Worm (Caenorhabditis elegans) whole organism, mixed stage, embryonic: Measurements from ENCODE around the gene C38C5.1.

Source experiments
- M03D4.4 ChIP-seq: sonication (generic microtip); optimal IDR thresholded peaks from 2 replicates; lab custom pipeline; 2017; ENCODE audit warnings: mild to moderate bottlenecking, missing genetic modification characterization, missing compliant biosample characterization
- bed-3 ChIP-seq: fragments of 200-800 bp; sonication (Bioruptor generic); optimal IDR thresholded peaks from 3 replicates; lab custom pipeline; 2018; ENCODE audit warnings: mild to moderate bottlenecking, missing genetic modification characterization, moderate library complexity, missing compliant biosample characterization
- blmp-1 ChIP-seq: fragments of 150-350 bp; optimal IDR thresholded peaks from 2 replicates; lab custom pipeline; 2014; ENCODE audit warnings: missing biosample characterization, missing genetic modification characterization
- ceh-83 ChIP-seq: fragments of 200-800 bp; sonication (Bioruptor generic); optimal IDR thresholded peaks from 2 replicates; lab custom pipeline; 2018; ENCODE audit warnings: mild to moderate bottlenecking, missing genetic modification characterization, missing compliant biosample characterization
- ces-1 ChIP-seq: fragments of 150-350 bp; optimal IDR thresholded peaks from 2 replicates; lab custom pipeline; 2014; ENCODE audit warnings: missing biosample characterization, missing genetic modification reagents, missing genetic modification characterization
- elt-3 ChIP-seq: fragments of 150-350 bp; optimal IDR thresholded peaks from 2 replicates; lab custom pipeline; 2014; ENCODE audit warnings: missing biosample characterization, missing genetic modification characterization
- flh-1 ChIP-seq: fragments of 200-800 bp; sonication (Bioruptor generic); optimal IDR thresholded peaks from 2 replicates; lab custom pipeline; 2018; ENCODE audit warnings: mild to moderate bottlenecking, missing genetic modification characterization, moderate library complexity, missing compliant biosample characterization
- hlh-1 ChIP-seq: fragments of 150-350 bp; optimal IDR thresholded peaks from 2 replicates; lab custom pipeline; 2014; ENCODE audit warnings: missing biosample characterization, missing genetic modification reagents, missing genetic modification characterization
- lin-13 ChIP-seq: fragments of 150-350 bp; optimal IDR thresholded peaks from 2 replicates; lab custom pipeline; 2014; ENCODE audit warnings: missing biosample characterization, missing genetic modification characterization
- lin-32 ChIP-seq: fragments of 200-800 bp; sonication (Bioruptor generic); optimal IDR thresholded peaks from 2 replicates; lab custom pipeline; 2018; ENCODE audit warnings: mild to moderate bottlenecking, missing genetic modification characterization, missing compliant biosample characterization
- lsy-2 ChIP-seq: fragments of 150-350 bp; optimal IDR thresholded peaks from 2 replicates; lab custom pipeline; 2014; ENCODE audit warnings: missing biosample characterization, missing genetic modification characterization
- mab-5 ChIP-seq: fragments of 150-350 bp; optimal IDR thresholded peaks from 2 replicates; lab custom pipeline; 2014; ENCODE audit warnings: missing biosample characterization, missing genetic modification characterization
- mep-1 ChIP-seq: fragments of 150-350 bp; optimal IDR thresholded peaks from 2 replicates; lab custom pipeline; 2017; ENCODE audit warnings: missing biosample characterization, missing genetic modification reagents, missing genetic modification characterization, inconsistent platforms
- mls-2 ChIP-seq: sonication (generic microtip); optimal IDR thresholded peaks from 2 replicates; lab custom pipeline; 2016; ENCODE audit warnings: mild to moderate bottlenecking, missing genetic modification characterization, moderate library complexity, missing compliant biosample characterization
- nhr-12 ChIP-seq: fragments of 150-350 bp; optimal IDR thresholded peaks from 2 replicates; lab custom pipeline; 2014; ENCODE audit warnings: missing biosample characterization, missing genetic modification characterization
- nhr-2 ChIP-seq: fragments of 150-350 bp; optimal IDR thresholded peaks from 2 replicates; lab custom pipeline; 2014; ENCODE audit warnings: missing biosample characterization, missing genetic modification characterization
- nhr-28 ChIP-seq: fragments of 150-350 bp; optimal IDR thresholded peaks from 2 replicates; lab custom pipeline; 2014; ENCODE audit warnings: missing biosample characterization, missing genetic modification characterization
- nhr-76 ChIP-seq: sonication (generic microtip); optimal IDR thresholded peaks from 2 replicates; lab custom pipeline; 2017; ENCODE audit warnings: missing biosample characterization, missing genetic modification characterization
- pha-4 ChIP-seq: fragments of 150-350 bp; optimal IDR thresholded peaks from 2 replicates; lab custom pipeline; 2018; ENCODE audit warnings: missing biosample characterization, missing genetic modification reagents, missing genetic modification characterization
- sem-2 ChIP-seq: fragments of 200-800 bp; sonication (Bioruptor generic); optimal IDR thresholded peaks from 2 replicates; lab custom pipeline; 2018; ENCODE audit warnings: mild to moderate bottlenecking, missing genetic modification characterization, missing compliant biosample characterization
- snpc-4 ChIP-seq: fragments of 150-350 bp; optimal IDR thresholded peaks from 2 replicates; lab custom pipeline; 2014; ENCODE audit warnings: missing biosample characterization, missing genetic modification characterization
- sptf-1 ChIP-seq: sonication (generic microtip); optimal IDR thresholded peaks from 2 replicates; lab custom pipeline; 2017; ENCODE audit warnings: mild to moderate bottlenecking, missing genetic modification characterization, moderate library complexity, missing compliant biosample characterization
- tbx-8 ChIP-seq: fragments of 200-800 bp; sonication (Bioruptor generic); optimal IDR thresholded peaks from 2 replicates; lab custom pipeline; 2018; ENCODE audit warnings: mild to moderate bottlenecking, missing genetic modification characterization, moderate library complexity, missing compliant biosample characterization
- unc-120 ChIP-seq: sonication (generic microtip); optimal IDR thresholded peaks from 2 replicates; lab custom pipeline; 2017; ENCODE audit warnings: missing genetic modification characterization, missing compliant biosample characterization; ENCODE audit not compliant: poor library complexity, severe bottlenecking
- unc-39 ChIP-seq: fragments of 150-350 bp; optimal IDR thresholded peaks from 2 replicates; lab custom pipeline; 2014; ENCODE audit warnings: missing biosample characterization, missing genetic modification characterization
- unc-62 ChIP-seq: fragments of 150-350 bp; optimal IDR thresholded peaks from 2 replicates; lab custom pipeline; 2014; ENCODE audit warnings: missing biosample characterization, missing genetic modification reagents, missing genetic modification characterization
- zip-8 ChIP-seq: fragments of 150-350 bp; optimal IDR thresholded peaks from 2 replicates; lab custom pipeline; 2014; ENCODE audit warnings: missing biosample characterization, missing genetic modification characterization
- ztf-11 ChIP-seq: fragments of 150-350 bp; optimal IDR thresholded peaks from 2 replicates; lab custom pipeline; 2014; ENCODE audit warnings: missing biosample characterization, missing genetic modification characterization

Gene C38C5.1

ce11 chrX:5543651-5544050, 14.2 kb upstream of the C38C5.1 start, which contains the start of gene C54G7.1:
Gene C54G7.1, plus strand, starts transcription at chrX:5543951.
- TF ChIP-seq bed-3 (GFP tag; lab: Kevin White, UChicago) (no peak), elt-3 (tag; lab: Kevin White, UChicago) (no peak), nhr-2 (no peak), hlh-1 (tag; lab: Kevin White, UChicago) (no peak), mep-1 (tag; lab: Kevin White, UChicago) (no peak), blmp-1 (no peak), lin-32 (GFP tag; lab: Kevin White, UChicago) (no peak), unc-120 (no peak), snpc-4 (tag; lab: Kevin White, UChicago) (no peak), pha-4 (tag; lab: Kevin White, UChicago) (no peak), lin-13 (tag; lab: Kevin White, UChicago) (no peak), unc-62 (no peak), ztf-11 (tag; lab: Kevin White, UChicago) (no peak), ces-1 (GFP tag; lab: Kevin White, UChicago) (no peak)
- TF ChIP-seq, all 35 proteins: peak for 0

- no peak for TF ChIP-seq bed-3 (GFP tag; lab: Kevin White, UChicago)
- no peak for TF ChIP-seq sptf-1 (tag; lab: Kevin White, UChicago)
- TF ChIP-seq nhr-28 (tag; lab: Kevin White, UChicago): no peak
- no peak for TF ChIP-seq nhr-12
- no peak for TF ChIP-seq ztf-11 (tag; lab: Kevin White, UChicago)
- TF ChIP-seq, all 35 proteins: peak for 0
Observed at ce11 chrX:5547828-5548227, 10.0 kb upstream of the C38C5.1 start.

ce11 chrX:5552652-5553051, 5.2 kb upstream of the C38C5.1 start, which contains the start of gene ifta-1:
Gene ifta-1, minus strand, starts transcription at chrX:5552752.
- no peak for TF ChIP-seq lsy-2
- TF ChIP-seq, all 35 proteins: peak for 0

- TF ChIP-seq tbx-8 (GFP tag; lab: Kevin White, UChicago) (no peak), unc-120 (no peak), mls-2 (tag; lab: Kevin White, UChicago) (no peak), zip-8 (tag; lab: Kevin White, UChicago) (no peak), nhr-12 (no peak), M03D4.4 (tag; lab: Kevin White, UChicago) (no peak), sptf-1 (tag; lab: Kevin White, UChicago) (no peak), snpc-4 (tag; lab: Kevin White, UChicago) (no peak), flh-1 (GFP tag; lab: Kevin White, UChicago) (no peak)
Observed at ce11 chrX:5555055-5555629, 2.7 kb upstream of the C38C5.1 start.

- no peak for TF ChIP-seq sem-2 (GFP tag; lab: Kevin White, UChicago)
- no peak for TF ChIP-seq nhr-2
- TF ChIP-seq elt-3 (tag; lab: Kevin White, UChicago): no peak
- no peak for TF ChIP-seq pha-4 (tag; lab: Kevin White, UChicago)
Observed at ce11 chrX:5565478-5565877, 7.6 kb downstream of the C38C5.1 start.

DNA sequence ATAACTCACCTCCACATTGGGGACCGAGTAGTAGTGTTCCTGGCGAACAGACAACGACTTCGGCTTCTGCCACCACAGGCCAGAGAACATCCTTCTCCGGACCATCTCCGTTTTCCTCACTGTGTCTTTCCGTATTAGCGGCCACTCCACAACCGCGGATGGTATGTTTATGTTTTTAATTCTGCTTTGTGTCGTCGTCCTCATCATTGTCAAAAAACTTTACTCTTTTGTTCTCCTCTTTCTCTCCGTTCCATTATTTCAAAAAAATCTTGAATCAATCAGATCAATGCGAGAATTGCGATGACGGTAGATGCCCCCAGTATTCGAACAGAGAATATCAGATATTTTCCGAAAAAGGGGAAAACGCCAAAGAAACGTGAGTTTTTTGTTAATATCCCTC, 9.6 kb downstream of the C38C5.1 start, which contains the start of gene mec-2:
Gene mec-2 (plus strand): TSS at position 301 of the 400 bp plus-strand sequence.
- TF ChIP-seq mep-1 (tag; lab: Kevin White, UChicago): no peak
- TF ChIP-seq nhr-76 (tag; lab: Kevin White, UChicago): no peak
- TF ChIP-seq ceh-83: no peak
- no peak for TF ChIP-seq unc-39 (tag; lab: Kevin White, UChicago)
- no peak for TF ChIP-seq unc-62
- no peak for TF ChIP-seq elt-3 (tag; lab: Kevin White, UChicago)
- no peak for TF ChIP-seq hlh-1 (tag; lab: Kevin White, UChicago)

ce11 chrX:5572638-5573037, 14.8 kb downstream of the C38C5.1 start:
- no peak for TF ChIP-seq mab-5 (tag; lab: Kevin White, UChicago)
- no peak for TF ChIP-seq elt-3 (tag; lab: Kevin White, UChicago)
- TF ChIP-seq ces-1 (GFP tag; lab: Kevin White, UChicago): no peak
- TF ChIP-seq ztf-11 (tag; lab: Kevin White, UChicago): no peak
- TF ChIP-seq blmp-1: no peak
- no peak for TF ChIP-seq hlh-1 (tag; lab: Kevin White, UChicago)
- TF ChIP-seq bed-3 (GFP tag; lab: Kevin White, UChicago): no peak
- TF ChIP-seq tbx-8 (GFP tag; lab: Kevin White, UChicago): no peak
- TF ChIP-seq mls-2 (tag; lab: Kevin White, UChicago): no peak
- no peak for TF ChIP-seq M03D4.4 (tag; lab: Kevin White, UChicago)
